Fruit fly (Drosophila melanogaster): Measurements from ENCODE around the gene CG9641.

The CG9641 gene

dm6 chr2L:2944509-2944908 lies 32.2 kb downstream of the CG9641 start (continued):
- TF ChIP-seq YL-1 (GFP tag; optimal IDR thresholded peaks at IDR 0.05) (no peak), CG10462 (GFP tag; optimal IDR thresholded peaks at IDR 0.05) (no peak), CG12219 (GFP tag; optimal IDR thresholded peaks at IDR 0.05) (no peak), CG42726 (GFP tag; IDR thresholded peaks at IDR 0.05; ENCODE audit: partially characterized antibody) (no peak), grn (GFP tag; optimal IDR thresholded peaks at IDR 0.05) (no peak), pb (GFP tag; optimal IDR thresholded peaks at IDR 0.05) (no peak), CG13894 (tag; optimal IDR thresholded peaks at IDR 0.05) (no peak), gem (tag; optimal IDR thresholded peaks at IDR 0.05) (peak; percentile 22), CG33557 (GFP tag; optimal IDR thresholded peaks at IDR 0.05) (no peak), CG6854 (GFP tag; optimal IDR thresholded peaks at IDR 0.05) (no peak), lmd (GFP tag; IDR thresholded peaks at IDR 0.05) (no peak), jing (GFP tag; optimal IDR thresholded peaks at IDR 0.05) (no peak), Hand (GFP tag; optimal IDR thresholded peaks at IDR 0.05) (peak; percentile 18), row (GFP tag; IDR thresholded peaks at IDR 0.05) (peak; percentile 30; the same call in 1 of the 3 replicates), ac (GFP tag; optimal IDR thresholded peaks at IDR 0.05) (no peak), CG14014 (GFP tag; IDR thresholded peaks at IDR 0.05) (no peak), CG17385 (GFP tag; optimal IDR thresholded peaks at IDR 0.05) (no peak), Taf1 (GFP tag; IDR thresholded peaks at IDR 0.05) (no peak), CG8089 (GFP tag; optimal IDR thresholded peaks at IDR 0.05) (no peak), ftz-f1 (GFP tag; optimal IDR thresholded peaks at IDR 0.05) (no peak), CG4617 (GFP tag; optimal IDR thresholded peaks at IDR 0.05; ENCODE audit: borderline replicate concordance) (no peak), Nf-YA (GFP tag; IDR thresholded peaks at IDR 0.05) (no peak), az2 (GFP tag; optimal IDR thresholded peaks at IDR 0.05) (no peak), Xbp1 (GFP tag; optimal IDR thresholded peaks at IDR 0.05) (no peak), CG11085 (GFP tag; IDR thresholded peaks at IDR 0.05) (no peak), Dbx (GFP tag; IDR thresholded peaks at IDR 0.05) (peak; percentile 9; the same call in 1 of the 3 replicates), sens (GFP tag) (peak; percentile 78), exex (tag; optimal IDR thresholded peaks at IDR 0.05) (no peak), fd96Cb (tag; optimal IDR thresholded peaks at IDR 0.05) (no peak), CG1024 (GFP tag; IDR thresholded peaks at IDR 0.05) (no peak), kah (GFP tag; optimal IDR thresholded peaks at IDR 0.05) (no peak), Hr51 (GFP tag; optimal IDR thresholded peaks at IDR 0.05) (peak in 1 of 2 experiments; percentile 23), Trl (optimal IDR thresholded peaks at IDR 0.05) (no peak), Trl (GFP tag; optimal IDR thresholded peaks at IDR 0.05) (no peak), CG10431 (GFP tag; optimal IDR thresholded peaks at IDR 0.05) (no peak), CG14050 (GFP tag; IDR thresholded peaks at IDR 0.05) (no peak), lab (GFP tag; optimal IDR thresholded peaks at IDR 0.05) (peak; percentile 74), CG3163 (GFP tag; optimal IDR thresholded peaks at IDR 0.05) (no peak), Fer3 (tag; optimal IDR thresholded peaks at IDR 0.05) (peak; percentile 14), twi (tag; optimal IDR thresholded peaks at IDR 0.05) (no peak), gsb (GFP tag; IDR thresholded peaks at IDR 0.05) (no peak), odd (GFP tag; optimal IDR thresholded peaks at IDR 0.05) (no peak), PHDP (tag; optimal IDR thresholded peaks at IDR 0.05) (no peak), CG9727 (GFP tag; optimal IDR thresholded peaks at IDR 0.05) (peak; percentile 28), cas (GFP tag; IDR thresholded peaks at IDR 0.05) (no peak), chm (GFP tag; IDR thresholded peaks at IDR 0.05) (no peak), CG2889 (GFP tag; IDR thresholded peaks at IDR 0.05) (0 out of 3 replicates have a peak, but pooled peaks have one; percentile 6), CG6683 (GFP tag; optimal IDR thresholded peaks at IDR 0.05) (no peak), CG6791 (GFP tag; IDR thresholded peaks at IDR 0.05; ENCODE audit: partially characterized antibody) (no peak), CG12659 (GFP tag; optimal IDR thresholded peaks at IDR 0.05) (no peak), CG2116 (GFP tag; optimal IDR thresholded peaks at IDR 0.05) (no peak), Meics (GFP tag; optimal IDR thresholded peaks at IDR 0.05) (no peak)

All from whole organism, embryonic.